Worm (Caenorhabditis elegans): ENCODE data around the gene str-6.

DNA sequence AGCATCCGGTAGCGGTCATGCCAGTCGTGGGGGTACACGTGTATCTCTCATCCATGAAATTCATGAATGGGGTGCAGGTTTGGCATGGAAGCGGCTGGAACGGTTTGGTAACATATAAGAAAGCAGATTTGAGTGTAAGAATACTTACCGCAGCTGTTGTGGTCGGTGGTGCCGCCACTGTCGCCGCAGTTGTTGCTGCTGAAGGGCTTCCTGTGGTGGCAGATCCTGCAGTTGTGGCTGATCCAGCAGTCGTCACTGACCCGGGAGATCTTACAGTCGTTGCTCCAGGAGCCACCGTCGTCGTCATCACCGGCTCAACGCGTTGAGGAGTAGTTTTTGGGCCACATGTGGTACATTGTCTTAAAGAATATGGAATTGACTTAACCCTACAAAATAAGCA, 17.0 kb downstream of the str-6 start:
- TF ChIP-seq pag-3 (tag; optimal IDR thresholded peaks at IDR 0.05; ENCODE audit: borderline replicate concordance) (no peak), ama-1 (optimal IDR thresholded peaks at IDR 0.05) (no peak), eyg-1 (tag; optimal IDR thresholded peaks at IDR 0.05) (no peak), fkh-10 (GFP tag; optimal IDR thresholded peaks at IDR 0.05) (no peak), F13H6.1 (tag; optimal IDR thresholded peaks at IDR 0.05) (no peak), rnt-1 (tag; optimal IDR thresholded peaks at IDR 0.05) (no peak), pha-4 (tag; optimal IDR thresholded peaks at IDR 0.05) (no peak), unc-3 (GFP tag; conservative IDR thresholded peaks at IDR 0.05) (no peak), unc-3 (tag; optimal IDR thresholded peaks at IDR 0.05) (no peak), unc-86 (tag; optimal IDR thresholded peaks at IDR 0.05) (no peak), ceh-9 (tag; optimal IDR thresholded peaks at IDR 0.05) (no peak), madf-2 (tag; optimal IDR thresholded peaks at IDR 0.05) (no peak)

Measured in whole organism, late embryonic.